Fruit fly (Drosophila melanogaster): Measurements from ENCODE around the gene CG14882.
A peak's percentile ranks its signal among the peaks of the same experiment; 100 is the strongest.

CG14882 gene

DNA sequence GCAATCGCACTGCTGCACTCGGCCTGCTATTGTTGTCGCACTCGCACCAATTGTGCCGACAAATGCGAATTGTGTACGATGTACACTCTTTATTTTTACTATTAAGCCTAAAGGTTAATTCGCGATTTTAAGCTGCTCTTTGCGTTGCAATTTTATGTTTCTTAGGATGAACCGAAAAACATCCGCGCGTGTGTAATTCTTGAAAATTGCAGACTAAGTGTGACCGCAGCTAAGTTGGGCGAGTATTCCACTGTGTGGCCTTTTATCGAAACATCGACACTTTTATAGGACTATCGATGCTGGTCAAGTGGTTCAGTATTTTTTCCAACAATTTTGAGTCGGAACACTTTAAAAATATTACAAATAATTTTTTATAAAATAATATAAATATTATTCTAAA lies 10.6 kb downstream of the CG14882 start, which contains the start of gene Pak3:
TSS of gene Pak3 (minus strand) at position 225 of the 400 bp plus-strand sequence.
- TF ChIP-seq CG15336 (GFP tag; IDR thresholded peaks at IDR 0.05) (no peak), Smox (GFP tag; optimal IDR thresholded peaks at IDR 0.05) (no peak), CG6854 (GFP tag; optimal IDR thresholded peaks at IDR 0.05) (peak; percentile 16), Eip78C (GFP tag) (no peak), Ets96B (tag; optimal IDR thresholded peaks at IDR 0.05) (no peak)

DNA sequence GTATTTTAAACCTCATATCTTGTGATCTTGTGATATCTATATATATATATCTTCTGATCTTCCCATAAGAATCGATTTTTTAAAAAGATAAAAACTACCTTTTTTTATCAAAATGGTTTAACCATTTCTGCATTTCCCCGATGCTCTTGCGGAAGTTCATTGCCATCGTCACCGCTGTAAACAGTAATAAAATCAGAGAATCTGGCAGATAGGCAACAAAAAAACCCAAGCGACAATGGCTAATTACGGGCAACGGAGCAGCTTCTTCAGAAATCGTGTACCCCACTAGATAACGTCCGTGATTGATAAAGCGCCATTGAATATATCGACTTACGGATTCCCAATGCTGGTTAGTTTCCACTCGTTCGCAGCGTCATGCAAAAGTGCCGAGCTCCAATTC lies 11.2 kb downstream of the CG14882 start, which contains the start of gene CG10405:
TSS of gene CG10405 (plus strand) at position 301 of the 400 bp plus-strand sequence.
- TF ChIP-seq Ets96B (tag; optimal IDR thresholded peaks at IDR 0.05) (no peak), CG6854 (GFP tag; optimal IDR thresholded peaks at IDR 0.05) (no peak), acj6 (GFP tag; optimal IDR thresholded peaks at IDR 0.05) (no peak), CG31627 (GFP tag; optimal IDR thresholded peaks at IDR 0.05) (no peak), CG16779 (tag; optimal IDR thresholded peaks at IDR 0.05) (no peak), CG6808 (GFP tag; optimal IDR thresholded peaks at IDR 0.05) (no peak), Sox102F (GFP tag; optimal IDR thresholded peaks at IDR 0.05) (no peak), CG11902 (GFP tag; optimal IDR thresholded peaks at IDR 0.05) (no peak), CG3032 (tag; optimal IDR thresholded peaks at IDR 0.05) (no peak), ss (GFP tag; optimal IDR thresholded peaks at IDR 0.05) (no peak)

DNA sequence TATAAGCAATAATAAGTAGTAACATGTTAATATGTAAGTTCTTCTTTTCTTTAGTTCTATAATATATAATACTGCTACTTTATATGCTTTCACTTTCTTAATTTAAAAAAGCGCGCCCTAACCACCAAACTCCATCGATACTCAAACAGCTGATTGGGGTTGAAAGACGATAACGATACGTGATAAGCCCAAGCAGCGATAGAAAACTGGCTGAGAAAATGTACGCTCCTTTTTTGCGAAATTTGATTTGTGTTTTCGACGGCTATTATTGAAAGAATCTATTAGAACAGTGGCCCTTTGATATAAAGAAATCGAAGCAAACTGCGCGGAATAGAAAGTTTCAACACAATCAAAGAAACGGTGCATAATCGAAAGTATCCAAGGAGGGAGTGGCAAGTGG lies 12.9 kb downstream of the CG14882 start, which contains the start of gene CG14883:
TSS of gene CG14883 (plus strand) at position 178 of the 400 bp plus-strand sequence.
- TF ChIP-seq CG6854 (GFP tag; optimal IDR thresholded peaks at IDR 0.05): no peak
- peak; percentile 97 for TF ChIP-seq Blimp-1 (GFP tag; optimal IDR thresholded peaks at IDR 0.05)

DNA sequence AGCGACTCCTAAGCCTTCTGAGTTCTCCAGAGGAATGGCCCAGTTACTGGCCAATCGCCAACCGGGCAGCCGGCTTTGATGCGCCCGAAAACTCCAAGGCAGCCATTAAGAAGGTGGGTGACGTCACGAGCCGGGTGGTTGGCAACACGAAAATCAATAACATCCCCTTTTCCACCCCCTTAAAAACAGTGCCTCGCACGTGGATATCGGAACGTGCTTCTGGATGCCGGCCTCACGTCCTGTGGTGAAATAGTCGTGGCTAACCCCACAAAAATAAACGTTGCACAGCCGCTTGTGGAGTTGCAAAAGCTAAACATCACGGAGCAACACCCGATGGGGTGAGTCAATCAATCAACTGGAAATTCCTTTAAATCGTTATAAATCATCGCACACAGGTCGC lies 13.6 kb downstream of the CG14882 start:
- TF ChIP-seq Smox (GFP tag; optimal IDR thresholded peaks at IDR 0.05): no peak
- TF ChIP-seq Met (GFP tag; optimal IDR thresholded peaks at IDR 0.05): no peak
- TF ChIP-seq CG11294 (GFP tag; IDR thresholded peaks at IDR 0.05): no peak
- TF ChIP-seq CG10669 (GFP tag; optimal IDR thresholded peaks at IDR 0.05): no peak
- no peak for TF ChIP-seq fkh (GFP tag; optimal IDR thresholded peaks at IDR 0.05)
- no peak for TF ChIP-seq vri (GFP tag; optimal IDR thresholded peaks at IDR 0.05)
- TF ChIP-seq Lpt (GFP tag; optimal IDR thresholded peaks at IDR 0.05): no peak
- no peak for TF ChIP-seq CG6163 (GFP tag; IDR thresholded peaks at IDR 0.05)
- TF ChIP-seq CG9139 (GFP tag; optimal IDR thresholded peaks at IDR 0.05): no peak
- no peak for TF ChIP-seq topi (GFP tag; optimal IDR thresholded peaks at IDR 0.05)
- no peak for TF ChIP-seq esn (GFP tag; optimal IDR thresholded peaks at IDR 0.05)
- no peak for TF ChIP-seq CG11902 (GFP tag; optimal IDR thresholded peaks at IDR 0.05)
- TF ChIP-seq CG3919 (GFP tag; optimal IDR thresholded peaks at IDR 0.05): no peak
- TF ChIP-seq Sox102F (GFP tag; optimal IDR thresholded peaks at IDR 0.05): no peak
- no peak for TF ChIP-seq acj6 (GFP tag; optimal IDR thresholded peaks at IDR 0.05)
- TF ChIP-seq Ets96B (tag; optimal IDR thresholded peaks at IDR 0.05): no peak
- no peak for TF ChIP-seq CG15336 (GFP tag; IDR thresholded peaks at IDR 0.05)

DNA sequence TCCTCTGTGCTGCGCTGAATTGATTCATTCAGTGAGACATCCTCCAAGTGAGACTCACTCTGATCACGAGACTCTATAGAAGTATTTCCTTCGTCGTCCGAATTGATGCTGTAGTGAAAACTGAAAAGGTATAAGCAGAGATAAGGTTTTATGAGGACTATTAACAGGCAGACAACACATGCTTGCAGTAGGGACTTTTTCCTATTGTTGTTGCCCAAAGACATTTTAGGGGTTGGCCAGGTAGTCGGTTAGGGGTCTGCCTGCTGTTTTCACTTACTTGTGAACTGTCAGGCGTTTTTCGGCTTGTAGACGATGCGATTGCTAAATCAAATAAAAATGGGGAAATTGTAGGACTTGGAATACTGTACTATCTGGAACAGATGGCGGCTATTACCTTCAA lies 25.5 kb downstream of the CG14882 start:
- TF ChIP-seq Eip75B (GFP tag; optimal IDR thresholded peaks at IDR 0.05): no peak
- TF ChIP-seq Ets21C (GFP tag; optimal IDR thresholded peaks at IDR 0.05): no peak

DNA sequence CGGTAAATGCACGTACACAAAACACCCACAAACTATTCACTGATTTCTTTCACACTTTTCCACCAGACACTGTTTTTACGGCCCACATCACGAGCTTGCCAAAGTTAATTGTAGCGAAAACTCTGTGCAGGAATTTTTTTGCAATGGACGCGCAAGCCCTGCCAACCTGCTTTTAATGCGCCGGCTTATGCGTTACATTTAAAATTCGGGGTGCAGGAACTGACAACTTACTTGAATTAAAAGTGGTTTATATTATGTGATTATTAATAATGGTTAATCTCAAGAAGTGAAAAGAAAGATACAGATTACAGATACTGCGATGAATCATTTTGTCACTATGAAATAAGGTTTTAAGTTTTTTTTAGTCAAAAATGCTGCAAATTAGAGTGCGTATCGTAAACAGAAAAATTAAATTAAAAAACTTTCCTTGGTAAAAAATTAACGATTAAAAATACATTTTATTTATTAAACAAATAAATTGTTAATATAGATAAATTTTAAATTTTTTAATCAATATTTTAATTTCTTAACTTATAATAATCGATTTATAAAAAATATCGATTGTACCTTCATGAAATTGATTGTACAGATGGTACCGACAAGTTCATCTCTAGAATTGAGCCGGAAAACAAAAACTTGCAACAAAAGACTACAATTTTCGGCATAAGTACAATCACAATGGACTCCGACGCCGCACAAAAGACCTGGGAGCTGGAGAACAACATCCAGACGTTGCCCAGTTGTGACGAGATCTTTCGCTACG lies 26.7 kb downstream of the CG14882 start, which contains the start of the genes CG42232 and CSN5:
TSS of gene CG42232 (minus strand) at position 163 of the 763 bp plus-strand sequence.
TSS of gene CSN5 (plus strand) at position 599 of the 763 bp plus-strand sequence.
- TF ChIP-seq Hr38 (GFP tag; optimal IDR thresholded peaks at IDR 0.05) (no peak), Ets21C (GFP tag; optimal IDR thresholded peaks at IDR 0.05) (no peak), topi (GFP tag; optimal IDR thresholded peaks at IDR 0.05) (no peak), CG9139 (GFP tag; optimal IDR thresholded peaks at IDR 0.05) (no peak), fkh (GFP tag; optimal IDR thresholded peaks at IDR 0.05) (no peak), eg (GFP tag; IDR thresholded peaks at IDR 0.05) (no peak; the same call in 2 of the 3 replicates), Smox (GFP tag; optimal IDR thresholded peaks at IDR 0.05) (no peak), Hr39 (GFP tag; optimal IDR thresholded peaks at IDR 0.05) (no peak), OdsH (GFP tag; optimal IDR thresholded peaks at IDR 0.05) (no peak), achi (GFP tag; optimal IDR thresholded peaks at IDR 0.05) (no peak), Sox102F (GFP tag; optimal IDR thresholded peaks at IDR 0.05) (no peak), CG3919 (GFP tag; optimal IDR thresholded peaks at IDR 0.05) (no peak), CG34406 (GFP tag; optimal IDR thresholded peaks at IDR 0.05) (no peak), Lpt (GFP tag; optimal IDR thresholded peaks at IDR 0.05) (no peak), fd85E (GFP tag; optimal IDR thresholded peaks at IDR 0.05) (no peak), CG10631 (GFP tag; optimal IDR thresholded peaks at IDR 0.05) (no peak), salr (GFP tag; optimal IDR thresholded peaks at IDR 0.05) (no peak), CG11762 (GFP tag; optimal IDR thresholded peaks at IDR 0.05; ENCODE audit: insufficient read depth) (peak; percentile 3), Eip78C (GFP tag) (no peak), fd59A (GFP tag; optimal IDR thresholded peaks at IDR 0.05) (no peak), CG1621 (tag; optimal IDR thresholded peaks at IDR 0.05) (no peak), CG11902 (GFP tag; optimal IDR thresholded peaks at IDR 0.05) (peak; percentile 18)

Measured in whole organism, prepupa.